Worm (Caenorhabditis elegans): Measurements from ENCODE around the gene T12D8.10.
A peak's percentile ranks its signal among the peaks of the same experiment; 100 is the strongest.

T12D8.10 gene

DNA sequence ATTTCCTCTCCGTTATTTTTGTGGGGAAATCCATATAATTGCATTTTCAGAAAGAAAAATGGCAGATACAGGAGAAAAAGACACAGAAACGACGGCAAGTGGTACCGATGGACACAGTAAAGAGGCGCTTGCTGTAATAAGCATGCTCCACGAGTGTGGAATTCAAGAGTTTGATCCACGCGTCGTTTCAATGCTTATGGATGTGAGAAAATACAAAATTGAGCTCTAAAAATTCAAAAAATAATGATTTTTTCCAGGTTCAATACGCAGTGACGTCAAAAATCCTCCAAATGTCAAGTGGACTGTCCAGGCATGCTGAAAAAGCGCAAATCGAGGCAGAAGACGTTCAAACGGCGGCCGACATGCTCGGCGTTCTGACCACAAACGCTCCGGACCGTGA, 17.9 kb downstream of the T12D8.10 start, which contains the start of gene taf-9:
Gene taf-9, plus strand, starts transcription at position 51 of the 400 bp plus-strand sequence.
- TF ChIP-seq elt-1 (tag; optimal IDR thresholded peaks at IDR 0.05; ENCODE audit: borderline replicate concordance, insufficient read depth) (no peak), M03D4.4 (tag; optimal IDR thresholded peaks at IDR 0.05) (no peak)

DNA sequence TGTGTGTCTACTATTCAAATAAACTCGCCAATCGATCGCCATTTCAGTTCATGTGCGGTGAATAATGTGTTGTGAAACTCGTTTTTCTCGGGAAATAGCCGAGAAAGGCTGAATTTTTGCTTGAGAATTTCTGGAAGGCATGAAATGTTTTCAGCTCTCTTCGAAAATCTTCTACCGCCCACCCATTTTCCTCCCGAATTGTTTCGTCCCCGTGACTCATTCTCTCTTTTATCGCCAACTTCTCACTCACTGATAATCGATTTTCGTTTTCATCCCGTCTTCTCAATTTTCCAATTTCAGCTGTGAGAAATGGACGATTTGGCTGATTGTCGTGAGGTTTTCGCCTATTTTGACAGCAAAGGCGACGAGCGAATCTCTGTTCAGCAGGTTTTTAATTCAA, 19.1 kb downstream of the T12D8.10 start, which contains the start of gene mlc-5:
Gene mlc-5, plus strand, starts transcription at position 301 of the 400 bp plus-strand sequence.
- TF ChIP-seq blmp-1 (tag; optimal IDR thresholded peaks at IDR 0.05): no peak
- TF ChIP-seq hlh-1 (tag; optimal IDR thresholded peaks at IDR 0.05): no peak
- no peak for TF ChIP-seq bed-3 (GFP tag; optimal IDR thresholded peaks at IDR 0.05)
- TF ChIP-seq mls-2 (tag; optimal IDR thresholded peaks at IDR 0.05): no peak

DNA sequence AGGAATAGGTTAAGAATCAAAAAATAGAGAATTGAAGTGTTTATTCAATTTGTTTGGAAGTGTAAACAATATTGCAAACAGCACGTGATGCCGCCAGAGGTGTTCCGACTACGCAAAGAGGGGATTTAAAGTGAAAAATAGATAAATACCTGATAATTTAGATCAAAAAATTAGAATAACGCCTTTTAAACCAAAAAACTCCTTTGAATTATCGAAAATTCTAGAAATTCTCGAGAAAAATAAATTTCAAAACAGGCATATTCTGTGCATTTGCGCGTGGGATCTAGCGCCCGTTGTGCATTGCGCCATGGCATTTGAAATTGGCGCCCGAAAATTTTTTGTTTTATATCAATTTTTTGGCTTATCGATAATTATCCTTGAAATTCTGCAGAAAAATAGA, 19.9 kb downstream of the T12D8.10 start, which contains the start of gene hip-1:
Gene hip-1, minus strand, starts transcription at position 225 of the 400 bp plus-strand sequence.
- TF ChIP-seq mab-5 (tag; optimal IDR thresholded peaks at IDR 0.05) (no peak), ces-1 (GFP tag; optimal IDR thresholded peaks at IDR 0.05) (peak; percentile 40), unc-39 (tag; optimal IDR thresholded peaks at IDR 0.05) (no peak), ztf-11 (tag; optimal IDR thresholded peaks at IDR 0.05) (no peak), mep-1 (tag; optimal IDR thresholded peaks at IDR 0.05) (peak; percentile 40), unc-120 (tag; optimal IDR thresholded peaks at IDR 0.05; ENCODE audit: poor library complexity, severe bottlenecking) (peak; percentile 11), sptf-1 (tag; optimal IDR thresholded peaks at IDR 0.05) (no peak), unc-62 (GFP tag; optimal IDR thresholded peaks at IDR 0.05) (peak; percentile 17), ham-2 (GFP tag; optimal IDR thresholded peaks at IDR 0.05) (no peak), lsy-2 (tag; optimal IDR thresholded peaks at IDR 0.05) (peak; percentile 45), pha-4 (tag; optimal IDR thresholded peaks at IDR 0.05) (no peak), ceh-83 (GFP tag; optimal IDR thresholded peaks at IDR 0.05) (no peak), nhr-237 (tag; optimal IDR thresholded peaks at IDR 0.05) (peak; percentile 23), bed-3 (GFP tag; optimal IDR thresholded peaks at IDR 0.05) (no peak), mls-2 (tag; optimal IDR thresholded peaks at IDR 0.05) (no peak), drap-1 (GFP tag; optimal IDR thresholded peaks at IDR 0.05) (no peak)

DNA sequence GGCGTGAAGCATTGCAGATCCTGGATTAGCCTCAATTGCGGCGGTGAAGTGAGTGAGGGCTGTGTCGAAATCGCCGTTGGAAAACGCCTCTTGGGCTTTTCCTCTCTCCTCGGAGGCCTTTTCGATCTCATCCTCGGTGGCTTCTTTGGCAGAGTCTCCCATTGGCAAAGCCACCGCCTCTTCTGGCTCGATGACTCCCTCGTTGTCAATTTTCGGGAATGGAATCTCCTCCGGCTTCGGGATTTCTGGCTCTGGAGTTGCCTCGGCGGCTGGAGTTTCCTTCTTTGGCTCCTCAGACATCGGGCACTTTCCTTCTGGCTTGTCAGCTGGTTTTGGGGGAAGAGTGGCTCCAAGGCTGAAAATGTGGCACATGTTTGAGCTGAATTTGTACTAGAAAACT, 20.4 kb downstream of the T12D8.10 start:
- no peak for TF ChIP-seq lin-13 (tag; optimal IDR thresholded peaks at IDR 0.05)
- no peak for TF ChIP-seq nhr-237 (tag; optimal IDR thresholded peaks at IDR 0.05)

DNA sequence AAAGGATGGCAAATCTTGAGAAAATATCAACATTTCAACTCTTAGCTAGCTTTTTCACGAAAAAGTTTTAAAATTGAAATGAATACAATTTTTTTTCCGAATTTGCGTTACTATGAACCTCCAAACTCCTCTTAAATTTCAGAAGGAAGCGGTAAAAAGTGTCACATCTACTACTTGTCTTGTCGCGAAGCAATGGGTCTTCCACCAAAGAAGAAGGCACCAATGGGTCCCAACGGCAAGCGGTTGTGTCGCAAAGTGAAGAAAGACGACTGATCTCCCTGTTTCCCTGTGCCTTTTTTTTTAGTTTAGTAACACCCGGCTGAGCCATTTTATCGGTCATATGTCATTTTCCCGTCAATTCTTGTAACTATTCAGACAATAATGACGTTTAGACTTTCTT, 21.1 kb downstream of the T12D8.10 start:
- TF ChIP-seq blmp-1 (tag; optimal IDR thresholded peaks at IDR 0.05) (no peak), lin-32 (GFP tag; optimal IDR thresholded peaks at IDR 0.05) (no peak), cnd-1 (tag; optimal IDR thresholded peaks at IDR 0.05) (no peak), nhr-2 (tag; optimal IDR thresholded peaks at IDR 0.05) (no peak), flh-1 (GFP tag; optimal IDR thresholded peaks at IDR 0.05) (no peak), bed-3 (GFP tag; optimal IDR thresholded peaks at IDR 0.05) (no peak), lin-13 (tag; optimal IDR thresholded peaks at IDR 0.05) (no peak), nhr-28 (tag; optimal IDR thresholded peaks at IDR 0.05) (no peak), nhr-237 (tag; optimal IDR thresholded peaks at IDR 0.05) (no peak), lsy-2 (tag; optimal IDR thresholded peaks at IDR 0.05) (no peak), snpc-4 (tag; optimal IDR thresholded peaks at IDR 0.05) (no peak), ham-2 (GFP tag; optimal IDR thresholded peaks at IDR 0.05) (no peak)

DNA sequence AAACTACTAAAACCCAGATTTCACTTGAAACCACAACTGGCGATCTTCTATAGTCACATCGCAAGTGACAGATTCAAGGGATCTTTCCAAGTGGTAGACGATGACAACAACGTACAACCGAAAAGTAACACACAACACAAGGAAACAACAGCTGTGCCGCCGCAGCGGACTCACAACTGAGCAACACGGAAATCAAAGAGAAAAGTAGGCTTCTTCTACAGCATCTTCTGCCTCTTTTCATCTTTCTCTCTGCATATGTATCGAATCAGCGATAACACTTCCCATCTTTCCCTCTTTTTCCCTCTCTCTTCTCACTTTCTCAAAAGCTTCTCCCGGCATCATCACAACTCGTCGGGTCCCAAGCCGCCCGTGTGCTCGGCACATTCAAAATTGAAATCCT, 25.3 kb downstream of the T12D8.10 start, which contains the start of gene T12D8.9:
Gene T12D8.9, plus strand, starts transcription at position 312 of the 400 bp plus-strand sequence.
- TF ChIP-seq ham-2 (GFP tag; optimal IDR thresholded peaks at IDR 0.05) (no peak), hlh-1 (tag; optimal IDR thresholded peaks at IDR 0.05) (peak; percentile 100), elt-1 (tag; optimal IDR thresholded peaks at IDR 0.05; ENCODE audit: borderline replicate concordance, insufficient read depth) (no peak), mep-1 (tag; optimal IDR thresholded peaks at IDR 0.05) (peak; percentile 24), unc-62 (GFP tag; optimal IDR thresholded peaks at IDR 0.05) (peak; percentile 35), unc-120 (tag; optimal IDR thresholded peaks at IDR 0.05; ENCODE audit: poor library complexity, severe bottlenecking) (peak; percentile 91), mls-2 (tag; optimal IDR thresholded peaks at IDR 0.05) (no peak), ceh-43 (GFP tag; optimal IDR thresholded peaks at IDR 0.05) (no peak), snpc-4 (tag; optimal IDR thresholded peaks at IDR 0.05) (no peak), ztf-11 (tag; optimal IDR thresholded peaks at IDR 0.05) (no peak), ces-1 (GFP tag; optimal IDR thresholded peaks at IDR 0.05) (no peak), sem-2 (GFP tag; optimal IDR thresholded peaks at IDR 0.05) (no peak), M03D4.4 (tag; optimal IDR thresholded peaks at IDR 0.05) (no peak), lin-32 (GFP tag; optimal IDR thresholded peaks at IDR 0.05) (no peak)

All from whole organism, mixed stage, embryonic.